Fruit fly (Drosophila melanogaster) whole organism, embryonic: ENCODE data around the gene Acp36DE.

Experiments used
- BEAF-32 ChIP-seq: fragments of 200-800 bp; sonication (Bioruptor generic); optimal IDR thresholded peaks from 3 replicates; lab custom pipeline; 2017; ENCODE audit warnings: missing biosample characterization, missing genetic modification characterization, mild to moderate bottlenecking, moderate library complexity, missing genetic modification reagents
- CG12071 ChIP-seq: fragments of 200-800 bp; sonication (Bioruptor generic); optimal IDR thresholded peaks from 3 replicates; lab custom pipeline; 2018; ENCODE audit warnings: missing biosample characterization, mild to moderate bottlenecking, missing genetic modification characterization
- CG12155 ChIP-seq: fragments of 200-800 bp; sonication (Bioruptor generic); optimal IDR thresholded peaks from 3 replicates; lab custom pipeline; 2016; ENCODE audit warnings: missing biosample characterization, missing genetic modification characterization
- CG14014 ChIP-seq: fragments of 200-800 bp; sonication (Bioruptor generic); IDR thresholded peaks from 2 replicates; pipeline ENCODE4 v1.3.6; 2022; ENCODE audit warnings: missing biosample characterization, missing genetic modification characterization
- CG15011 ChIP-seq: fragments of 200-800 bp; sonication (Bioruptor generic); optimal IDR thresholded peaks from 3 replicates; lab custom pipeline; 2018; ENCODE audit warnings: missing biosample characterization, mild to moderate bottlenecking, missing genetic modification characterization
- CG1602 ChIP-seq: fragments of 200-800 bp; sonication (Bioruptor generic); optimal IDR thresholded peaks from 3 replicates; lab custom pipeline; 2016; ENCODE audit warnings: missing biosample characterization, missing genetic modification characterization
- CG16815 ChIP-seq: fragments of 200-800 bp; sonication (Bioruptor generic); optimal IDR thresholded peaks from 3 replicates; lab custom pipeline; 2017; ENCODE audit warnings: missing biosample characterization, mild to moderate bottlenecking, missing genetic modification characterization
- CG17186 ChIP-seq: fragments of 200-800 bp; sonication (Bioruptor generic); optimal IDR thresholded peaks from 3 replicates; lab custom pipeline; 2017; ENCODE audit warnings: missing biosample characterization, missing genetic modification reagents, missing genetic modification characterization
- CG1792 ChIP-seq: fragments of 200-800 bp; sonication (Bioruptor generic); optimal IDR thresholded peaks from 2 replicates; lab custom pipeline; 2016; ENCODE audit warnings: missing biosample characterization, missing genetic modification characterization
- CG2199 ChIP-seq: fragments of 200-800 bp; sonication (Bioruptor generic); IDR thresholded peaks from 3 replicates; pipeline ENCODE4 v1.3.6; 2022; ENCODE audit warnings: missing biosample characterization, missing genetic modification characterization
- CG30403 ChIP-seq: fragments of 200-800 bp; sonication (Bioruptor generic); optimal IDR thresholded peaks from 3 replicates; lab custom pipeline; 2016; ENCODE audit warnings: missing biosample characterization, missing genetic modification characterization
- CG33213 ChIP-seq: fragments of 200-800 bp; sonication (Bioruptor generic); optimal IDR thresholded peaks from 3 replicates; lab custom pipeline; 2016; ENCODE audit warnings: missing biosample characterization, missing genetic modification characterization
- CG3847 ChIP-seq: fragments of 200-800 bp; sonication (Bioruptor generic); IDR thresholded peaks from 2 replicates; pipeline ENCODE4 v1.3.6; 2022; ENCODE audit warnings: missing biosample characterization, missing genetic modification characterization
- CG4282 ChIP-seq: fragments of 200-800 bp; sonication (Bioruptor generic); optimal IDR thresholded peaks from 2 replicates; lab custom pipeline; 2016; ENCODE audit warnings: missing biosample characterization, missing genetic modification characterization
- CG6654 ChIP-seq: fragments of 200-800 bp; sonication (Bioruptor generic); optimal IDR thresholded peaks from 2 replicates; lab custom pipeline; 2017; ENCODE audit warnings: missing biosample characterization, mild to moderate bottlenecking, missing genetic modification characterization
- CG7745 ChIP-seq: fragments of 200-800 bp; sonication (Bioruptor generic); optimal IDR thresholded peaks from 2 replicates; lab custom pipeline; 2018; ENCODE audit warnings: missing biosample characterization, mild to moderate bottlenecking, missing genetic modification characterization, moderate library complexity
- CG8290 ChIP-seq, 3 experiments: fragments of 200-800 bp; sonication (Bioruptor generic); optimal IDR thresholded peaks; 2 replicates each; lab custom pipeline; 2016 to 2019; ENCODE audit warnings: missing biosample characterization in 3 of 3, missing genetic modification characterization in 3 of 3, mild to moderate bottlenecking in 2 of 3, moderate library complexity in 1 of 3
- CG9876 ChIP-seq: fragments of 200-800 bp; sonication (Bioruptor generic); optimal IDR thresholded peaks from 2 replicates; lab custom pipeline; 2016; ENCODE audit warnings: missing biosample characterization, missing genetic modification characterization
- D19A ChIP-seq: fragments of 200-800 bp; optimal IDR thresholded peaks from 3 replicates; lab custom pipeline; 2019; ENCODE audit warnings: missing biosample characterization, mild to moderate bottlenecking, missing genetic modification characterization, moderate library complexity
- Dbx ChIP-seq: fragments of 200-800 bp; sonication (Bioruptor generic); IDR thresholded peaks from 3 replicates; pipeline ENCODE4 v1.3.6; 2022; ENCODE audit warnings: missing biosample characterization, missing genetic modification characterization
- Dll ChIP-seq: fragments of 200-800 bp; sonication (Bioruptor generic); IDR thresholded peaks from 4 replicates; pipeline ENCODE4 v1.3.6; 2022; ENCODE audit warnings: missing biosample characterization, missing genetic modification characterization; ENCODE audit not compliant: partially characterized antibody
- Doc2 ChIP-seq: fragments of 200-800 bp; sonication (Bioruptor generic); IDR thresholded peaks from 2 replicates; pipeline ENCODE4 v1.3.6; 2022; ENCODE audit warnings: missing biosample characterization, missing genetic modification characterization
- Fer2 ChIP-seq: fragments of 200-800 bp; sonication (Bioruptor generic); optimal IDR thresholded peaks from 2 replicates; lab custom pipeline; 2018; ENCODE audit warnings: missing biosample characterization, mild to moderate bottlenecking, missing genetic modification characterization, moderate library complexity
- Gug ChIP-seq: fragments of 200-800 bp; sonication (Bioruptor generic); IDR thresholded peaks from 4 replicates; pipeline ENCODE4 v1.3.6; 2022; ENCODE audit warnings: missing biosample characterization, missing genetic modification characterization
- Hand ChIP-seq: fragments of 200-800 bp; sonication (Bioruptor generic); optimal IDR thresholded peaks from 2 replicates; lab custom pipeline; 2017; ENCODE audit warnings: mild to moderate bottlenecking, missing biosample characterization, missing genetic modification reagents, missing genetic modification characterization
- HmgZ ChIP-seq: fragments of 200-800 bp; sonication (Bioruptor generic); optimal IDR thresholded peaks from 2 replicates; lab custom pipeline; 2018; ENCODE audit warnings: missing biosample characterization, mild to moderate bottlenecking, missing genetic modification characterization
- Hr78 ChIP-seq, 2 experiments: fragments of 200-800 bp in 1 of 2; fragments of >200 bp in 1 of 2; sonication (Bioruptor generic) in 1 of 2; optimal IDR thresholded peaks; 2 replicates each; lab custom pipeline; 2017 to 2019; ENCODE audit warnings: missing biosample characterization in 2 of 2, missing genetic modification characterization in 2 of 2, mild to moderate bottlenecking in 1 of 2, moderate library complexity in 1 of 2
- MESR4 ChIP-seq: fragments of 200-800 bp; sonication (Bioruptor generic); optimal IDR thresholded peaks from 2 replicates; lab custom pipeline; 2018; ENCODE audit warnings: missing biosample characterization, mild to moderate bottlenecking, missing genetic modification characterization, moderate library complexity
- Nf-YC ChIP-seq: fragments of 200-800 bp; optimal IDR thresholded peaks from 3 replicates; lab custom pipeline; 2019; ENCODE audit warnings: missing biosample characterization, mild to moderate bottlenecking, missing genetic modification characterization, moderate library complexity
- Sox100B ChIP-seq: fragments of 200-800 bp; sonication (Bioruptor generic); optimal IDR thresholded peaks from 3 replicates; lab custom pipeline; 2018; ENCODE audit warnings: missing biosample characterization, mild to moderate bottlenecking, missing genetic modification characterization
- ab ChIP-seq: fragments of 200-800 bp; sonication (Bioruptor generic); optimal IDR thresholded peaks from 2 replicates; lab custom pipeline; 2016; ENCODE audit warnings: missing biosample characterization, missing genetic modification characterization
- abd-A ChIP-seq: fragments of 200-800 bp; sonication (Bioruptor generic); optimal IDR thresholded peaks from 3 replicates; lab custom pipeline; 2019; ENCODE audit warnings: missing biosample characterization, mild to moderate bottlenecking, missing genetic modification characterization, moderate library complexity
- cad ChIP-seq: fragments of >200 bp; optimal IDR thresholded peaks from 2 replicates; lab custom pipeline; 2017; ENCODE audit warnings: missing biosample characterization, missing genetic modification characterization
- cg ChIP-seq: fragments of 200-800 bp; sonication (Bioruptor generic); optimal IDR thresholded peaks from 3 replicates; lab custom pipeline; 2019; ENCODE audit warnings: missing biosample characterization, mild to moderate bottlenecking, missing genetic modification characterization, moderate library complexity
- dpn ChIP-seq, 2 experiments: fragments of 200-800 bp; sonication (Bioruptor generic); optimal IDR thresholded peaks; 3 replicates each; lab custom pipeline; 2016; ENCODE audit warnings: missing biosample characterization in 2 of 2, missing genetic modification characterization in 2 of 2
- fu2 ChIP-seq: fragments of 200-800 bp; sonication (Bioruptor generic); optimal IDR thresholded peaks from 2 replicates; lab custom pipeline; 2016; ENCODE audit warnings: missing biosample characterization, missing genetic modification characterization
- gro ChIP-seq: fragments of 200-800 bp; sonication (Bioruptor generic); optimal IDR thresholded peaks from 2 replicates; lab custom pipeline; 2016; ENCODE audit warnings: missing biosample characterization, missing genetic modification characterization
- her ChIP-seq: fragments of 200-800 bp; sonication (Bioruptor generic); optimal IDR thresholded peaks from 2 replicates; lab custom pipeline; 2016; ENCODE audit warnings: missing biosample characterization, missing genetic modification characterization
- lmd ChIP-seq: fragments of 200-800 bp; sonication (Bioruptor generic); IDR thresholded peaks from 2 replicates; pipeline ENCODE4 v1.3.6; 2022; ENCODE audit warnings: missing biosample characterization, missing genetic modification characterization
- maf-S ChIP-seq: fragments of 200-800 bp; sonication (Bioruptor generic); optimal IDR thresholded peaks from 2 replicates; lab custom pipeline; 2016; ENCODE audit warnings: missing biosample characterization, missing genetic modification characterization
- pros ChIP-seq: fragments of 200-800 bp; sonication (Bioruptor generic); optimal IDR thresholded peaks from 3 replicates; lab custom pipeline; 2019; ENCODE audit warnings: missing biosample characterization, mild to moderate bottlenecking, missing genetic modification characterization, moderate library complexity
- repo ChIP-seq: fragments of 200-800 bp; sonication (Bioruptor generic); optimal IDR thresholded peaks from 2 replicates; lab custom pipeline; 2016; ENCODE audit warnings: missing biosample characterization, missing genetic modification characterization
- run ChIP-seq: fragments of 200-800 bp; sonication (Bioruptor generic); optimal IDR thresholded peaks from 3 replicates; lab custom pipeline; 2018; ENCODE audit warnings: missing biosample characterization, mild to moderate bottlenecking, missing genetic modification characterization
- sens-2 ChIP-seq: fragments of 200-800 bp; sonication (Bioruptor generic); IDR thresholded peaks from 2 replicates; pipeline ENCODE4 v1.3.6; 2022; ENCODE audit warnings: missing biosample characterization, missing genetic modification characterization
- shn ChIP-seq: fragments of 200-800 bp; sonication (Bioruptor generic); optimal IDR thresholded peaks from 3 replicates; lab custom pipeline; 2016; ENCODE audit warnings: missing biosample characterization, missing genetic modification characterization
- sisA ChIP-seq: fragments of 200-800 bp; sonication (Bioruptor generic); IDR thresholded peaks from 2 replicates; pipeline ENCODE4 v1.3.6; 2022; ENCODE audit warnings: missing biosample characterization, missing genetic modification characterization
- so ChIP-seq: fragments of 200-800 bp; sonication (Bioruptor generic); IDR thresholded peaks from 3 replicates; pipeline ENCODE4 v1.3.6; 2022; ENCODE audit warnings: missing biosample characterization, missing genetic modification characterization
- stc ChIP-seq: fragments of 200-800 bp; sonication (Bioruptor generic); IDR thresholded peaks from 2 replicates; pipeline ENCODE4 v1.3.6; 2022; ENCODE audit warnings: missing biosample characterization, missing genetic modification characterization
- vfl ChIP-seq: fragments of 200-800 bp; sonication (Bioruptor generic); optimal IDR thresholded peaks from 2 replicates; lab custom pipeline; 2016; ENCODE audit warnings: missing biosample characterization, missing genetic modification characterization
- wek ChIP-seq: fragments of 200-800 bp; sonication (Bioruptor generic); optimal IDR thresholded peaks from 3 replicates; lab custom pipeline; 2018; ENCODE audit warnings: missing biosample characterization, mild to moderate bottlenecking, missing genetic modification characterization, moderate library complexity
- yki ChIP-seq: fragments of >200 bp; optimal IDR thresholded peaks from 3 replicates; lab custom pipeline; 2018

Gene Acp36DE

DNA sequence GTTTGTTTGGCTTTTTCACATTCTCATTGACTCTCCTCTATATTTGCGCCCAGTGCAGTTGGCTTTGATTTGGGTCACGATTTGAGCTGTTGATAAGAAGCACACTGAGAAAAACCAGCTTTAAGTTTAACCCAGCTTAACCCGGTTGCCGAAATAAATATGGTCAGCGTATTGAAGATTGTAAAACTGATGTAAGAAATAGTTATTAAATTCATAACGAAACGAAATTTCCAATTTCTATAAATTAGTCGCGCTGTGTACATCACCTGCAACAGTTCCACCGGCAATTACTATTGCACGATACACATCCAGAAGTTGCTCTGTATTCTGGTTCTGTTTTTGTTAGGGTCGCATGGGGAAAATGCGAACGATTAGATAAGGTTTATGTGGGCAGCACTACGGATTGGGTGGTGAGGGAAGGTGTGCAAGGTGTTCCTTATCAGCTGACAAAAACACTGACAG, 33.7 kb downstream of the Acp36DE start (continued):
- TF ChIP-seq CG8290 (GFP tag; optimal IDR thresholded peaks at IDR 0.05; lab: Kevin White, UChicago) (peak; percentile 67), CG8290 (tag; optimal IDR thresholded peaks at IDR 0.05; lab: Kevin White, UChicago) (peak in 1 of 2 experiments; percentile 87), wek (peak; percentile 74), shn (GFP tag; lab: Kevin White, UChicago) (peak; percentile 85), sens-2 (GFP tag; lab: Robert Waterston, UW) (peak; percentile 85), stc (peak; percentile 79), lmd (GFP tag; lab: Robert Waterston, UW) (peak; percentile 88), HmgZ (peak; percentile 79), Fer2 (tag; lab: Kevin White, UChicago) (peak; percentile 54), CG17186 (GFP tag; lab: Kevin White, UChicago) (peak; percentile 38), gro (GFP tag; lab: Kevin White, UChicago) (peak; percentile 6), Gug (GFP tag; lab: Robert Waterston, UW) (peak; percentile 79), Sox100B (GFP tag; lab: Kevin White, UChicago) (peak; percentile 84), D19A (tag; lab: Kevin White, UChicago) (peak; percentile 82), CG1602 (peak; percentile 72), so (GFP tag; lab: Robert Waterston, UW) (peak; percentile 83), CG3847 (GFP tag; lab: Robert Waterston, UW) (peak; percentile 68), MESR4 (GFP tag; lab: Kevin White, UChicago) (peak; percentile 13), CG14014 (GFP tag; lab: Robert Waterston, UW) (peak; percentile 81), yki (lab: Kevin White, UChicago) (no peak), abd-A (no peak), cad (GFP tag; lab: Kevin White, UChicago) (no peak), her (GFP tag; lab: Kevin White, UChicago) (peak; percentile 50), sisA (GFP tag; lab: Robert Waterston, UW) (peak; percentile 89), CG1792 (GFP tag; lab: Kevin White, UChicago) (peak; percentile 74), run (peak; percentile 38), CG7745 (tag; lab: Kevin White, UChicago) (no peak), CG6654 (GFP tag; lab: Kevin White, UChicago) (peak; percentile 60), CG12071 (GFP tag; lab: Kevin White, UChicago) (peak; percentile 82), fu2 (GFP tag; lab: Kevin White, UChicago) (peak; percentile 43), Dbx (GFP tag; lab: Robert Waterston, UW) (peak; percentile 61; the same call in 2 of the 3 replicates), CG4282 (GFP tag; lab: Kevin White, UChicago) (peak; percentile 61), Dll (GFP tag; lab: Robert Waterston, UW) (no peak), cg (GFP tag; lab: Kevin White, UChicago) (peak; percentile 13), CG33213 (GFP tag; lab: Kevin White, UChicago) (peak; percentile 63), vfl (GFP tag; lab: Kevin White, UChicago) (peak; percentile 62), BEAF-32 (GFP tag; lab: Kevin White, UChicago) (no peak), ab (GFP tag; lab: Kevin White, UChicago) (peak; percentile 47), maf-S (GFP tag; lab: Kevin White, UChicago) (peak; percentile 61), CG12155 (GFP tag; lab: Kevin White, UChicago) (peak; percentile 72), Hr78 (GFP tag; optimal IDR thresholded peaks at IDR 0.05; lab: Kevin White, UChicago) (peak in 1 of 2 experiments; percentile 82), CG2199 (GFP tag; lab: Robert Waterston, UW) (peak; percentile 94), Doc2 (GFP tag; lab: Robert Waterston, UW) (no peak; the same call in 1 of the 2 replicates), CG15011 (peak; percentile 38), Nf-YC (tag; lab: Kevin White, UChicago) (peak; percentile 43), CG16815 (peak; percentile 64), Hand (GFP tag; lab: Kevin White, UChicago) (peak; percentile 9), dpn (GFP tag; optimal IDR thresholded peaks at IDR 0.05; lab: Kevin White, UChicago) (peak; percentile 82 to 86), repo (peak; percentile 64), CG30403 (GFP tag; lab: Kevin White, UChicago) (peak; percentile 88), pros (GFP tag; lab: Kevin White, UChicago) (no peak), CG9876 (peak; percentile 40)
